Fruit fly (Drosophila melanogaster): Measurements from ENCODE around the gene CG7083.

CG7083 gene

DNA sequence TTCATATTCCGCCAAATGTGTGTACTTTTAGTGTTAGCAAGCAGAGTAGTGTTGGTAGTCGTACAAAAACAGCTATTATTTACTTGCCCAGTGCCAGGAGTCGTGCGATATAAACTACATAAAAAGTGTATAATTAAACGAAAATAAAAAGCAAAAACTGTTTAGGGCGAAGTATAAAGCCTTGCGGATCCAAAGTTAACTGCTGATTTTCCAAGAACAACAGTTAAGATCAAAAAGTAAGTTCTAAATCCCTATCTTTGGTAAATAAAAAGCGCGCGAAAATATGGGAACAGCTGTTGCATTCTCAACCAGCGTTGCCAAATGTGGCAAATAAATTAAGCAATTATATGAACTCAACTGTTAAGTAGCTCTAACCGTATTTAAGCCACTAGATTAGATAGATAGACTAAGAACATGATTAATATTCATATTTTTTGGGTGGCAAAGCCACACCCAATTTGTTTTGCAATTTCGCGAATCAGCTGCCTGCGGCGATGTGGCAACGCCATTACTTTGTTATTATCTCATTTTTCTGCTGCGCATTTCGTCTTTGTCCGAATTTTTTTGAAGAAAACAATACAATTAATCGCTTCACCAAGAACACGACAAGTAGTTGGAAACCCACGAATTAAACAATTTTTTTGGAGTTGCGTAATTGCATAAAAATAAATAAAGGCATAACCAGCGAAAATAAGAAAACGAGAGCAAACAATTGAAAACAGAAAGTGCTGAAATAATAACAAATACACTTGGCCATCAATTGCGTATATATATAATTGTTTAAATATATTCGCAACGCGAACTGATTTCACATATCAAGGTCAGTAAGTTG lies at the start of gene CG7083, which contains the start of gene Prim1:
CG7083 (plus strand) TSS at position 522 of the 832 bp plus-strand sequence.
Prim1 (plus strand) TSS at position 51 of the 832 bp plus-strand sequence.
- TF ChIP-seq jim (GFP tag; optimal IDR thresholded peaks at IDR 0.05), result no peak
- TF ChIP-seq pan (optimal IDR thresholded peaks at IDR 0.05), result no peak
- TF ChIP-seq ey (GFP tag; optimal IDR thresholded peaks at IDR 0.05), result peak; percentile 65
- TF ChIP-seq sv (GFP tag; optimal IDR thresholded peaks at IDR 0.05), result peak; percentile 42
- peak; percentile 34 for TF ChIP-seq Jra (GFP tag; optimal IDR thresholded peaks at IDR 0.05)
- TF ChIP-seq br (GFP tag; optimal IDR thresholded peaks at IDR 0.05), result peak; percentile 71
- no peak for TF ChIP-seq Hr78 (GFP tag; optimal IDR thresholded peaks at IDR 0.05)
- peak; percentile 60 for TF ChIP-seq dsf (GFP tag; optimal IDR thresholded peaks at IDR 0.05; ENCODE audit: borderline replicate concordance)
- peak; percentile 83 for TF ChIP-seq fru (GFP tag; optimal IDR thresholded peaks at IDR 0.05)
- TF ChIP-seq Mio (GFP tag; optimal IDR thresholded peaks at IDR 0.05), result no peak
- TF ChIP-seq usp (GFP tag; optimal IDR thresholded peaks at IDR 0.05), result no peak
- TF ChIP-seq Myc (optimal IDR thresholded peaks at IDR 0.05), result peak; percentile 21
- TF ChIP-seq lola (GFP tag; optimal IDR thresholded peaks at IDR 0.05), result no peak
- TF ChIP-seq Abd-B (GFP tag; optimal IDR thresholded peaks at IDR 0.05), result no peak
- TF ChIP-seq dl (GFP tag; optimal IDR thresholded peaks at IDR 0.05; ENCODE audit: insufficient read depth in 1 of 2, partially characterized antibody in 2 of 2), result no peak
- no peak for TF ChIP-seq brk (GFP tag; optimal IDR thresholded peaks at IDR 0.05)
- no peak for TF ChIP-seq tai (GFP tag; optimal IDR thresholded peaks at IDR 0.05)
- TF ChIP-seq N (GFP tag; optimal IDR thresholded peaks at IDR 0.05), result no peak
- TF ChIP-seq woc (GFP tag; optimal IDR thresholded peaks at IDR 0.05), result peak; percentile 47
- no peak for TF ChIP-seq Vsx2 (GFP tag; optimal IDR thresholded peaks at IDR 0.05; ENCODE audit: partially characterized antibody)
- peak; percentile 75 for TF ChIP-seq h (GFP tag; optimal IDR thresholded peaks at IDR 0.05)
- TF ChIP-seq foxo (GFP tag; optimal IDR thresholded peaks at IDR 0.05), result peak in 1 of 2 experiments; percentile 66
- TF ChIP-seq psq (GFP tag; optimal IDR thresholded peaks at IDR 0.05), result peak; percentile 49
- TF ChIP-seq Rel (GFP tag; optimal IDR thresholded peaks at IDR 0.05), result no peak
- TF ChIP-seq Rel (tag; optimal IDR thresholded peaks at IDR 0.05), result peak; percentile 96
- TF ChIP-seq CrebA (GFP tag; optimal IDR thresholded peaks at IDR 0.05; ENCODE audit: borderline replicate concordance), result no peak
- TF ChIP-seq Hnf4 (GFP tag; optimal IDR thresholded peaks at IDR 0.05), result peak; percentile 67
- no peak for TF ChIP-seq CG32264 (GFP tag; optimal IDR thresholded peaks at IDR 0.05)
- TF ChIP-seq dmrt93B (GFP tag; optimal IDR thresholded peaks at IDR 0.05), result no peak
- peak; percentile 38 for TF ChIP-seq GATAd (GFP tag; optimal IDR thresholded peaks at IDR 0.05)
- peak; percentile 43 for TF ChIP-seq Sp1 (GFP tag; optimal IDR thresholded peaks at IDR 0.05)
- TF ChIP-seq sage (GFP tag; optimal IDR thresholded peaks at IDR 0.05), result peak; percentile 34
- peak; percentile 55 for TF ChIP-seq CG9705 (GFP tag; optimal IDR thresholded peaks at IDR 0.05)
- TF ChIP-seq Dfd (GFP tag; optimal IDR thresholded peaks at IDR 0.05), result no peak
- TF ChIP-seq Hr83 (GFP tag; optimal IDR thresholded peaks at IDR 0.05; ENCODE audit: poor library complexity, severe bottlenecking), result peak; percentile 21
- peak; percentile 61 for TF ChIP-seq OdsH (GFP tag; optimal IDR thresholded peaks at IDR 0.05)
- peak; percentile 72 for TF ChIP-seq rgr (GFP tag; optimal IDR thresholded peaks at IDR 0.05)
- peak; percentile 67 for TF ChIP-seq HLH106 (tag; optimal IDR thresholded peaks at IDR 0.05)
- TF ChIP-seq Dif (GFP tag; optimal IDR thresholded peaks at IDR 0.05; ENCODE audit: partially characterized antibody), result no peak

DNA sequence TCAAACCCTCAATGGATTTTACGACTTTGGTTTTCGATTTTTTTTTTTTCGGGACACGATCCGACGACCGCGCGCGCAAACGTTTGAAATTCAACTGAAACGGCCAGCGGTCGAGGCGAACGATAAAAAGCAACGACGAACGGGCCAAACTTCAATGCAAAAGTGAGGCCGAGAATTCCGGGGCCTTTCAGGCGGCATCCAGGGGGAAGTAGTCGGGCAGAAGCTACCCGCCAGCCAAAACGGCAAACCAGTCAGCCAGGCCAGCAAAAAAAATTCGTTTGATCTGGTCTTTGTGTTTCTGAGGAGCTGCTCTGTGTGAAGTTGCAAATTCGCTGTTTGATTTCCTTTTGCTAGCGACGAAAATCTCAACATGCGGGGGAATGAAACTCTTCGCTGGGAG lies 45.4 kb upstream of the CG7083 start, which contains the start of gene CG7201:
CG7201 (minus strand) TSS at position 101 of the 400 bp plus-strand sequence.
- TF ChIP-seq Hr78 (GFP tag; optimal IDR thresholded peaks at IDR 0.05) (no peak), GATAd (GFP tag; optimal IDR thresholded peaks at IDR 0.05) (no peak), jim (GFP tag; optimal IDR thresholded peaks at IDR 0.05) (no peak), Rel (GFP tag; optimal IDR thresholded peaks at IDR 0.05) (no peak), Rel (tag; optimal IDR thresholded peaks at IDR 0.05) (peak; percentile 1)
